Fruit fly (Drosophila melanogaster) whole organism, embryonic: ENCODE results near the gene Irbp18.

Experiments
- CG10321 ChIP-seq: fragments of 200-800 bp; sonication (Bioruptor generic); IDR thresholded peaks from 2 replicates; pipeline ENCODE4 v1.3.6; 2022; ENCODE audit warnings: missing biosample characterization, missing genetic modification characterization
- CG10366 ChIP-seq: fragments of 200-800 bp; sonication (Bioruptor generic); IDR thresholded peaks from 2 replicates; pipeline ENCODE4 v1.3.6; 2022; ENCODE audit warnings: missing biosample characterization, missing genetic modification characterization
- CG11696 ChIP-seq: fragments of 200-800 bp; sonication (Bioruptor generic); IDR thresholded peaks from 2 replicates; pipeline ENCODE4 v1.3.6; 2022; ENCODE audit warnings: missing biosample characterization, missing genetic modification characterization
- CG13624 ChIP-seq: fragments of 200-800 bp; sonication (Bioruptor generic); optimal IDR thresholded peaks from 2 replicates; lab custom pipeline; 2016; ENCODE audit warnings: missing biosample characterization, missing genetic modification characterization
- CG13894 ChIP-seq: fragments of 200-800 bp; sonication (Bioruptor generic); optimal IDR thresholded peaks from 3 replicates; lab custom pipeline; 2018; ENCODE audit warnings: missing biosample characterization, mild to moderate bottlenecking, missing genetic modification characterization, moderate library complexity
- CG17829 ChIP-seq: fragments of 200-800 bp; optimal IDR thresholded peaks from 2 replicates; lab custom pipeline; 2019; ENCODE audit warnings: missing biosample characterization, mild to moderate bottlenecking, missing genetic modification characterization, moderate library complexity
- CG17912 ChIP-seq: fragments of 200-800 bp; sonication (Bioruptor generic); optimal IDR thresholded peaks from 2 replicates; lab custom pipeline; 2018; ENCODE audit warnings: missing biosample characterization, mild to moderate bottlenecking, missing genetic modification characterization
- CG1792 ChIP-seq: fragments of 200-800 bp; sonication (Bioruptor generic); optimal IDR thresholded peaks from 2 replicates; lab custom pipeline; 2016; ENCODE audit warnings: missing biosample characterization, missing genetic modification characterization
- CG2202 ChIP-seq: fragments of 200-800 bp; sonication (Bioruptor generic); optimal IDR thresholded peaks from 2 replicates; lab custom pipeline; 2018; ENCODE audit warnings: missing biosample characterization, mild to moderate bottlenecking, missing genetic modification characterization
- CG2678 ChIP-seq: fragments of 200-800 bp; sonication (Bioruptor generic); optimal IDR thresholded peaks from 3 replicates; lab custom pipeline; 2019; ENCODE audit warnings: missing biosample characterization, mild to moderate bottlenecking, missing genetic modification characterization, moderate library complexity
- CG33213 ChIP-seq: fragments of 200-800 bp; sonication (Bioruptor generic); optimal IDR thresholded peaks from 3 replicates; lab custom pipeline; 2016; ENCODE audit warnings: missing biosample characterization, missing genetic modification characterization
- CG3995 ChIP-seq: fragments of 200-800 bp; sonication (Bioruptor generic); optimal IDR thresholded peaks from 3 replicates; lab custom pipeline; 2016; ENCODE audit warnings: missing biosample characterization, missing genetic modification characterization
- CG6175 ChIP-seq: fragments of 200-800 bp; sonication (Bioruptor generic); IDR thresholded peaks from 3 replicates; pipeline ENCODE4 v1.3.6; 2022; ENCODE audit warnings: missing biosample characterization, missing genetic modification characterization
- CG6689 ChIP-seq: fragments of 200-800 bp; sonication (Bioruptor generic); IDR thresholded peaks from 2 replicates; pipeline ENCODE4 v1.3.6; 2022; ENCODE audit warnings: missing biosample characterization, missing genetic modification characterization
- CG8924 ChIP-seq: fragments of 200-800 bp; optimal IDR thresholded peaks from 3 replicates; lab custom pipeline; 2019; ENCODE audit warnings: missing biosample characterization, mild to moderate bottlenecking, missing genetic modification characterization, moderate library complexity
- CG9437 ChIP-seq: fragments of 200-800 bp; sonication (Bioruptor generic); optimal IDR thresholded peaks from 2 replicates; lab custom pipeline; 2018; ENCODE audit warnings: missing biosample characterization, mild to moderate bottlenecking, missing genetic modification characterization
- CG9727 ChIP-seq: fragments of 200-800 bp; sonication (Bioruptor generic); optimal IDR thresholded peaks from 3 replicates; lab custom pipeline; 2017; ENCODE audit warnings: missing biosample characterization, mild to moderate bottlenecking, missing genetic modification characterization
- CG9876 ChIP-seq: fragments of 200-800 bp; sonication (Bioruptor generic); optimal IDR thresholded peaks from 2 replicates; lab custom pipeline; 2016; ENCODE audit warnings: missing biosample characterization, missing genetic modification characterization
- CoRest ChIP-seq: fragments of 200-800 bp; sonication (Bioruptor generic); optimal IDR thresholded peaks from 3 replicates; lab custom pipeline; 2018; ENCODE audit warnings: missing biosample characterization, mild to moderate bottlenecking, missing genetic modification characterization, moderate library complexity
- D ChIP-seq, 2 experiments: fragments of 200-800 bp in 1 of 2; fragments of >200 bp in 1 of 2; sonication (Bioruptor generic) in 1 of 2; optimal IDR thresholded peaks; 2 replicates in 1 of 2; 3 replicates in 1 of 2; lab custom pipeline; 2017; ENCODE audit warnings: mild to moderate bottlenecking in 1 of 2, missing biosample characterization in 1 of 2, missing genetic modification characterization in 1 of 2, missing genetic modification reagents in 1 of 2
- Deaf1 ChIP-seq: fragments of 200-800 bp; optimal IDR thresholded peaks from 3 replicates; lab custom pipeline; 2019; ENCODE audit warnings: missing biosample characterization, mild to moderate bottlenecking, missing genetic modification characterization, moderate library complexity
- Dip2 ChIP-seq: fragments of 200-800 bp; sonication (Bioruptor generic); IDR thresholded peaks from 2 replicates; pipeline ENCODE4 v1.3.6; 2022; ENCODE audit warnings: missing biosample characterization, missing genetic modification characterization
- Dip3 ChIP-seq: fragments of 200-800 bp; sonication (Bioruptor generic); optimal IDR thresholded peaks from 3 replicates; lab custom pipeline; 2016; ENCODE audit warnings: missing biosample characterization, missing genetic modification characterization
- Dref ChIP-seq: fragments of 200-800 bp; sonication (Bioruptor generic); IDR thresholded peaks from 2 replicates; pipeline ENCODE4 v1.3.6; 2022; ENCODE audit warnings: missing biosample characterization, missing genetic modification characterization
- Drgx ChIP-seq: fragments of 200-800 bp; sonication (Bioruptor generic); IDR thresholded peaks from 2 replicates; pipeline ENCODE4 v1.3.6; 2022; ENCODE audit warnings: missing biosample characterization, missing genetic modification characterization
- Fer1 ChIP-seq: fragments of 200-800 bp; sonication (Bioruptor generic); optimal IDR thresholded peaks from 2 replicates; lab custom pipeline; 2017; ENCODE audit warnings: missing biosample characterization, mild to moderate bottlenecking, missing genetic modification characterization
- H2.0 ChIP-seq: fragments of 200-800 bp; sonication (Bioruptor generic); IDR thresholded peaks from 2 replicates; pipeline ENCODE4 v1.3.6; 2022; ENCODE audit warnings: missing biosample characterization, missing genetic modification characterization
- MBD-R2 ChIP-seq: fragments of 200-800 bp; sonication (Bioruptor generic); IDR thresholded peaks from 2 replicates; pipeline ENCODE4 v1.3.6; 2022; ENCODE audit warnings: missing biosample characterization, missing genetic modification characterization
- MESR4 ChIP-seq: fragments of 200-800 bp; sonication (Bioruptor generic); optimal IDR thresholded peaks from 2 replicates; lab custom pipeline; 2018; ENCODE audit warnings: missing biosample characterization, mild to moderate bottlenecking, missing genetic modification characterization, moderate library complexity
- Rfx ChIP-seq: fragments of 200-800 bp; sonication (Bioruptor generic); IDR thresholded peaks from 2 replicates; pipeline ENCODE4 v1.3.6; 2022; ENCODE audit warnings: missing biosample characterization, missing genetic modification characterization
- ato ChIP-seq: fragments of 200-800 bp; sonication (Bioruptor generic); IDR thresholded peaks from 2 replicates; pipeline ENCODE4 v1.3.6; 2022; ENCODE audit warnings: missing biosample characterization, missing genetic modification characterization; ENCODE audit not compliant: partially characterized antibody
- bigmax ChIP-seq: fragments of 200-800 bp; sonication (Bioruptor generic); optimal IDR thresholded peaks from 2 replicates; lab custom pipeline; 2018; ENCODE audit warnings: missing biosample characterization, mild to moderate bottlenecking, missing genetic modification characterization
- crc ChIP-seq: fragments of 200-800 bp; sonication (Bioruptor generic); optimal IDR thresholded peaks from 2 replicates; lab custom pipeline; 2016; ENCODE audit warnings: missing biosample characterization, missing genetic modification characterization
- dan ChIP-seq: fragments of 200-800 bp; sonication (Bioruptor generic); IDR thresholded peaks from 2 replicates; pipeline ENCODE4 v1.3.6; 2022; ENCODE audit warnings: missing biosample characterization, missing genetic modification characterization
- dmrt11E ChIP-seq: fragments of 200-800 bp; sonication (Bioruptor generic); optimal IDR thresholded peaks from 3 replicates; lab custom pipeline; 2018; ENCODE audit warnings: missing biosample characterization, mild to moderate bottlenecking, missing genetic modification characterization, moderate library complexity
- exex ChIP-seq: fragments of 200-800 bp; sonication (Bioruptor generic); optimal IDR thresholded peaks from 4 replicates; lab custom pipeline; 2018; ENCODE audit warnings: missing biosample characterization, mild to moderate bottlenecking, missing genetic modification characterization, moderate library complexity
- her ChIP-seq: fragments of 200-800 bp; sonication (Bioruptor generic); optimal IDR thresholded peaks from 2 replicates; lab custom pipeline; 2016; ENCODE audit warnings: missing biosample characterization, missing genetic modification characterization
- lilli ChIP-seq: fragments of 200-800 bp; sonication (Bioruptor generic); optimal IDR thresholded peaks from 3 replicates; lab custom pipeline; 2016; ENCODE audit warnings: missing biosample characterization, missing genetic modification characterization
- mld ChIP-seq: fragments of 200-800 bp; sonication (Bioruptor generic); IDR thresholded peaks from 3 replicates; pipeline ENCODE4 v1.3.6; 2022; ENCODE audit warnings: missing biosample characterization, missing genetic modification characterization; ENCODE audit not compliant: partially characterized antibody
- phol ChIP-seq: fragments of 200-800 bp; sonication (Bioruptor generic); optimal IDR thresholded peaks from 3 replicates; lab custom pipeline; 2018; ENCODE audit warnings: missing biosample characterization, mild to moderate bottlenecking, missing genetic modification characterization, moderate library complexity
- pum ChIP-seq: fragments of 200-800 bp; sonication (Bioruptor generic); optimal IDR thresholded peaks from 2 replicates; lab custom pipeline; 2016; ENCODE audit warnings: missing biosample characterization, missing genetic modification characterization
- repo ChIP-seq: fragments of 200-800 bp; sonication (Bioruptor generic); optimal IDR thresholded peaks from 2 replicates; lab custom pipeline; 2016; ENCODE audit warnings: missing biosample characterization, missing genetic modification characterization
- sd ChIP-seq: fragments of 200-800 bp; sonication (Bioruptor generic); optimal IDR thresholded peaks from 3 replicates; lab custom pipeline; 2018; ENCODE audit warnings: missing biosample characterization, mild to moderate bottlenecking, missing genetic modification characterization, moderate library complexity
- shn ChIP-seq: fragments of 200-800 bp; sonication (Bioruptor generic); optimal IDR thresholded peaks from 3 replicates; lab custom pipeline; 2016; ENCODE audit warnings: missing biosample characterization, missing genetic modification characterization
- slbo ChIP-seq: fragments of 200-800 bp; sonication (Bioruptor generic); IDR thresholded peaks from 2 replicates; pipeline ENCODE4 v1.3.6; 2022; ENCODE audit warnings: missing biosample characterization, missing genetic modification characterization
- tin ChIP-seq: fragments of 200-800 bp; sonication (Bioruptor generic); optimal IDR thresholded peaks from 3 replicates; lab custom pipeline; 2016; ENCODE audit warnings: missing biosample characterization, missing genetic modification characterization
- tna ChIP-seq: fragments of 200-800 bp; sonication (Bioruptor generic); IDR thresholded peaks from 2 replicates; pipeline ENCODE4 v1.3.6; 2022; ENCODE audit warnings: missing biosample characterization, missing genetic modification characterization; ENCODE audit not compliant: partially characterized antibody
- toy ChIP-seq: fragments of 200-800 bp; sonication (Bioruptor generic); IDR thresholded peaks from 2 replicates; pipeline ENCODE4 v1.3.6; 2022; ENCODE audit warnings: missing biosample characterization, missing genetic modification characterization
- yki ChIP-seq: fragments of >200 bp; optimal IDR thresholded peaks from 3 replicates; lab custom pipeline; 2018
- zen2 ChIP-seq: fragments of 200-800 bp; sonication (Bioruptor generic); IDR thresholded peaks from 3 replicates; pipeline ENCODE4 v1.3.6; 2022; ENCODE audit warnings: missing biosample characterization, missing genetic modification characterization; ENCODE audit not compliant: partially characterized antibody
- zfh1 ChIP-seq: fragments of 200-800 bp; sonication (Bioruptor generic); IDR thresholded peaks from 3 replicates; pipeline ENCODE4 v1.3.6; 2022; ENCODE audit warnings: missing biosample characterization, missing genetic modification characterization

Irbp18 gene

DNA sequence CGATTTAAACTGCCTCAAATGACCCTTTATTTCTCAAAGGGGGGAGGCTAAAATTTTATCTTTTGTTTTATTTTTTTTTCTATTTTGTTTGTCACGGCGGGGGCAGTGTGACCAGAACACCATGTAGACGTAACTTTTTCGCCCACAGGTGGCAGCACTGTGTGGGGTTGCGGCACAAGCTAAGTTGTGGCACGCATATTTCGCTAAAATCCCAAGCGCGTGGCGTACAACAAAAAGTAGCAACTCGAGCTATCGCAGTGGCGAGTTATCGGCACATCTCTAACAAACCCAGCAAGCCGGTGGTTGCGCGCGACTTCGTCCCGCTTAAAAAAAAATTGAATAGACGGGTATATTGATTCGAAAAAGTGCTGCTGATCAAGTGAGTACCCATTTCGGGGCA, 25.1 kb upstream of the Irbp18 start, which contains the start of the genes Ufd1 and NaPi-III (continued):
- TF ChIP-seq crc = no peak
- no peak for TF ChIP-seq Deaf1
- TF ChIP-seq CG1792 (GFP tag; lab: Kevin White, UChicago) = no peak
- TF ChIP-seq Dref (GFP tag; lab: Robert Waterston, UW) = peak; percentile 78
- TF ChIP-seq MBD-R2 (GFP tag; lab: Robert Waterston, UW) = peak; percentile 97
- peak; percentile 46 for TF ChIP-seq lilli
- TF ChIP-seq dan = no peak
- peak; percentile 15 for TF ChIP-seq CG2678
- TF ChIP-seq CG3995 = peak; percentile 26
- TF ChIP-seq phol (tag; lab: Kevin White, UChicago) = peak; percentile 59
- peak; percentile 76 for TF ChIP-seq tna
- no peak for TF ChIP-seq D (optimal IDR thresholded peaks at IDR 0.05; lab: Kevin White, UChicago)
- TF ChIP-seq D (GFP tag; optimal IDR thresholded peaks at IDR 0.05; lab: Kevin White, UChicago) = peak; percentile 4
- TF ChIP-seq ato (GFP tag; lab: Robert Waterston, UW) = peak; percentile 84
- TF ChIP-seq CG10321 (GFP tag; lab: Robert Waterston, UW) = no peak
- TF ChIP-seq pum (GFP tag; lab: Kevin White, UChicago) = peak; percentile 29
- peak; percentile 80 for TF ChIP-seq CG13894 (tag; lab: Kevin White, UChicago)
- peak; percentile 30 for TF ChIP-seq shn (GFP tag; lab: Kevin White, UChicago)
- TF ChIP-seq CG9876 (GFP tag; lab: Kevin White, UChicago) = peak; percentile 47
- 0 out of 2 replicates have a peak, but pooled peaks have one; percentile 5 for TF ChIP-seq H2.0
- peak; percentile 15 for TF ChIP-seq Fer1 (GFP tag; lab: Kevin White, UChicago)
- no peak for TF ChIP-seq repo (GFP tag; lab: Kevin White, UChicago)
- no peak for TF ChIP-seq Dip3 (GFP tag; lab: Kevin White, UChicago)
- no peak for TF ChIP-seq yki
- peak; percentile 77 for TF ChIP-seq sd (tag; lab: Kevin White, UChicago)
- no peak for TF ChIP-seq CG6689 (GFP tag; lab: Robert Waterston, UW)
- TF ChIP-seq bigmax (GFP tag; lab: Kevin White, UChicago) = no peak
- TF ChIP-seq CoRest (tag; lab: Kevin White, UChicago) = peak; percentile 73
- no peak for TF ChIP-seq toy (GFP tag; lab: Robert Waterston, UW)
- TF ChIP-seq CG17912 (GFP tag; lab: Kevin White, UChicago) = no peak
- TF ChIP-seq zfh1 (GFP tag; lab: Robert Waterston, UW) = peak; percentile 40; the same call in 2 of the 3 replicates
- peak; percentile 14 for TF ChIP-seq CG9437 (GFP tag; lab: Kevin White, UChicago)
- peak; percentile 87 for TF ChIP-seq MESR4 (GFP tag; lab: Kevin White, UChicago)
- TF ChIP-seq CG10366 (GFP tag; lab: Robert Waterston, UW) = no peak
- peak; percentile 47 for TF ChIP-seq CG8924 (tag; lab: Kevin White, UChicago)
- no peak for TF ChIP-seq tin (GFP tag; lab: Kevin White, UChicago)
- TF ChIP-seq CG9727 = no peak
- TF ChIP-seq Dip2 (GFP tag; lab: Robert Waterston, UW) = peak; percentile 86
- TF ChIP-seq slbo (GFP tag; lab: Robert Waterston, UW) = peak; percentile 76
- TF ChIP-seq CG2202 = peak; percentile 4
- TF ChIP-seq zen2 (GFP tag; lab: Robert Waterston, UW) = peak; percentile 65; the same call in 2 of the 3 replicates
- peak; percentile 100 for TF ChIP-seq CG6175 (GFP tag; lab: Robert Waterston, UW)
- TF ChIP-seq her (GFP tag; lab: Kevin White, UChicago) = peak; percentile 54
- peak; percentile 20 for TF ChIP-seq dmrt11E (tag; lab: Kevin White, UChicago)
- no peak for TF ChIP-seq exex (tag; lab: Kevin White, UChicago)
- peak; percentile 77 for TF ChIP-seq Rfx
- peak; percentile 71 for TF ChIP-seq CG17829 (tag; lab: Kevin White, UChicago)
- peak; percentile 57 for TF ChIP-seq Drgx (GFP tag; lab: Robert Waterston, UW)
- no peak for TF ChIP-seq mld (GFP tag; lab: Robert Waterston, UW)
- no peak for TF ChIP-seq CG11696 (GFP tag; lab: Robert Waterston, UW)
- TF ChIP-seq CG13624 (GFP tag; lab: Kevin White, UChicago) = peak; percentile 68
- TF ChIP-seq CG33213 = peak; percentile 84
